Worm (Caenorhabditis elegans): ENCODE results near the gene fbxb-72.
A peak's percentile ranks its signal among the peaks of the same experiment; 100 is the strongest.

Gene fbxb-72

ce11 chrV:683858-684257 lies 39.9 kb downstream of the fbxb-72 start, which contains the start of gene F31F4.1:
F31F4.1 (plus strand) TSS chrV:684060.
- TF ChIP-seq elt-2 (tag; optimal IDR thresholded peaks at IDR 0.05) (peak; percentile 66), ceh-82 (tag; optimal IDR thresholded peaks at IDR 0.05) (no peak), pqm-1 (tag; optimal IDR thresholded peaks at IDR 0.05) (peak; percentile 44)

- TF ChIP-seq ama-1 (optimal IDR thresholded peaks at IDR 0.05): no peak
- no peak for TF ChIP-seq lin-15B (tag; optimal IDR thresholded peaks at IDR 0.05)
- no peak for TF ChIP-seq nhr-12 (tag; optimal IDR thresholded peaks at IDR 0.05)
- TF ChIP-seq unc-62 (GFP tag; optimal IDR thresholded peaks at IDR 0.05): no peak
- TF ChIP-seq elt-3 (tag; optimal IDR thresholded peaks at IDR 0.05): no peak
- TF ChIP-seq elt-1 (tag; optimal IDR thresholded peaks at IDR 0.05): no peak
- TF ChIP-seq mdl-1 (tag; optimal IDR thresholded peaks at IDR 0.05): no peak
- TF ChIP-seq fos-1 (tag; optimal IDR thresholded peaks at IDR 0.05): no peak
- TF ChIP-seq nhr-43 (tag; optimal IDR thresholded peaks at IDR 0.05; ENCODE audit: poor library complexity, severe bottlenecking): no peak
- TF ChIP-seq ceh-9 (tag; optimal IDR thresholded peaks at IDR 0.05): no peak
- no peak for TF ChIP-seq nhr-23 (tag; optimal IDR thresholded peaks at IDR 0.05)
- TF ChIP-seq nfya-1 (tag; optimal IDR thresholded peaks at IDR 0.05; ENCODE audit: insufficient read depth): no peak
- no peak for TF ChIP-seq skn-1 (tag; optimal IDR thresholded peaks at IDR 0.05)
- no peak for TF ChIP-seq egl-27 (tag; optimal IDR thresholded peaks at IDR 0.05)
- no peak for TF ChIP-seq ceh-82 (tag; optimal IDR thresholded peaks at IDR 0.05)
- TF ChIP-seq nhr-11 (tag; optimal IDR thresholded peaks at IDR 0.05): no peak
- no peak for TF ChIP-seq ceh-16 (tag; optimal IDR thresholded peaks at IDR 0.05)
- TF ChIP-seq snpc-4 (tag; optimal IDR thresholded peaks at IDR 0.05): no peak
- no peak for TF ChIP-seq lin-39 (tag; optimal IDR thresholded peaks at IDR 0.05)
Observed at ce11 chrV:682031-682430, 41.7 kb downstream of the fbxb-72 start, which contains the start of gene srx-23. srx-23 (plus strand) TSS chrV:682331.

ce11 chrV:679663-680062 lies 44.1 kb downstream of the fbxb-72 start, which contains the start of gene srx-22:
srx-22 (plus strand) TSS chrV:679963.
- TF ChIP-seq unc-39 (tag; optimal IDR thresholded peaks at IDR 0.05): no peak
- no peak for TF ChIP-seq elt-3 (tag; optimal IDR thresholded peaks at IDR 0.05)
- no peak for TF ChIP-seq daf-12 (tag; optimal IDR thresholded peaks at IDR 0.05)
- TF ChIP-seq nhr-28 (tag; optimal IDR thresholded peaks at IDR 0.05): no peak
- TF ChIP-seq lin-15B (tag; optimal IDR thresholded peaks at IDR 0.05): no peak
- no peak for TF ChIP-seq hmg-11 (tag; optimal IDR thresholded peaks at IDR 0.05)
- no peak for TF ChIP-seq nhr-237 (tag; optimal IDR thresholded peaks at IDR 0.05)
- TF ChIP-seq ama-1 (optimal IDR thresholded peaks at IDR 0.05): no peak
- no peak for TF ChIP-seq lsy-12 (tag; optimal IDR thresholded peaks at IDR 0.05)
- TF ChIP-seq skn-1 (tag; optimal IDR thresholded peaks at IDR 0.05): no peak
- no peak for TF ChIP-seq lin-39 (tag; optimal IDR thresholded peaks at IDR 0.05)
- TF ChIP-seq ztf-4 (tag; optimal IDR thresholded peaks at IDR 0.05): no peak

ce11 chrV:676550-677084 lies 47.1 kb downstream of the fbxb-72 start, which contains the start of the genes fbxa-72 and srx-21:
fbxa-72 (minus strand) TSS chrV:676753.
srx-21 (plus strand) TSS chrV:677034.
- TF ChIP-seq ceh-28 (tag; optimal IDR thresholded peaks at IDR 0.05) (peak; percentile 30), nfya-1 (tag; optimal IDR thresholded peaks at IDR 0.05; ENCODE audit: insufficient read depth) (no peak), unc-62 (GFP tag; optimal IDR thresholded peaks at IDR 0.05) (no peak), nhr-76 (tag; optimal IDR thresholded peaks at IDR 0.05) (no peak), daf-12 (tag; optimal IDR thresholded peaks at IDR 0.05) (no peak), jun-1 (tag; optimal IDR thresholded peaks at IDR 0.05) (no peak), egl-5 (tag; optimal IDR thresholded peaks at IDR 0.05) (no peak), lsy-12 (tag; optimal IDR thresholded peaks at IDR 0.05) (no peak), nhr-77 (tag; optimal IDR thresholded peaks at IDR 0.05) (no peak), ZK546.5 (tag; optimal IDR thresholded peaks at IDR 0.05) (no peak), zag-1 (tag; optimal IDR thresholded peaks at IDR 0.05) (no peak), lin-15B (tag; optimal IDR thresholded peaks at IDR 0.05) (peak; percentile 21), elt-3 (tag; optimal IDR thresholded peaks at IDR 0.05) (no peak), mml-1 (tag; optimal IDR thresholded peaks at IDR 0.05) (no peak), ztf-11 (tag; optimal IDR thresholded peaks at IDR 0.05) (no peak), sea-2 (GFP tag; optimal IDR thresholded peaks at IDR 0.05) (no peak), elt-1 (tag; optimal IDR thresholded peaks at IDR 0.05) (no peak), unc-39 (tag; optimal IDR thresholded peaks at IDR 0.05) (no peak), nhr-11 (tag; optimal IDR thresholded peaks at IDR 0.05) (no peak), nhr-237 (tag; optimal IDR thresholded peaks at IDR 0.05) (no peak), pha-4 (tag; optimal IDR thresholded peaks at IDR 0.05) (no peak), mdl-1 (tag; optimal IDR thresholded peaks at IDR 0.05) (no peak), nhr-28 (tag; optimal IDR thresholded peaks at IDR 0.05) (no peak), ceh-9 (tag; optimal IDR thresholded peaks at IDR 0.05) (no peak), ztf-4 (tag; optimal IDR thresholded peaks at IDR 0.05) (no peak), nhr-67 (tag; optimal IDR thresholded peaks at IDR 0.05) (no peak), fos-1 (tag; optimal IDR thresholded peaks at IDR 0.05) (no peak), ama-1 (optimal IDR thresholded peaks at IDR 0.05) (no peak), egl-27 (tag; optimal IDR thresholded peaks at IDR 0.05) (no peak), ceh-16 (tag; optimal IDR thresholded peaks at IDR 0.05) (no peak), fkh-2 (tag; optimal IDR thresholded peaks at IDR 0.05) (no peak), nhr-23 (tag; optimal IDR thresholded peaks at IDR 0.05) (peak; percentile 62), R02D3.7 (tag; optimal IDR thresholded peaks at IDR 0.05) (no peak), fkh-10 (GFP tag; optimal IDR thresholded peaks at IDR 0.05) (no peak), nhr-12 (tag; optimal IDR thresholded peaks at IDR 0.05) (no peak), nhr-43 (tag; optimal IDR thresholded peaks at IDR 0.05; ENCODE audit: poor library complexity, severe bottlenecking) (peak; percentile 60), pqm-1 (tag; optimal IDR thresholded peaks at IDR 0.05) (no peak), eor-1 (tag; optimal IDR thresholded peaks at IDR 0.05) (no peak), lin-39 (tag; optimal IDR thresholded peaks at IDR 0.05) (no peak)

Data from whole organism, L3 larva.